Worm (Caenorhabditis elegans) whole organism, L4 larva: ENCODE measurements around the gene str-227.
A peak's percentile ranks its signal among the peaks of the same experiment; 100 is the strongest.
"Not testable (repeated sequence)": the region's sequence is repeated elsewhere in the genome, so short reads cannot be mapped to it uniquely, and the experiment has no call there.

Experiments
- F44E2.7 ChIP-seq: fragments of 200-800 bp; sonication (Bioruptor generic); IDR thresholded peaks from 2 replicates; pipeline ENCODE4 v2.1.2; 2022; ENCODE audit warnings: missing genetic modification characterization, missing compliant biosample characterization
- ZK546.5 ChIP-seq, 2 experiments: sonication (generic microtip); optimal IDR thresholded peaks; 2 replicates each; lab custom pipeline; 2017; ENCODE audit warnings: missing biosample characterization in 2 of 2, missing genetic modification characterization in 2 of 2
- daf-16 ChIP-seq, 3 experiments: sonication (generic microtip); optimal IDR thresholded peaks; 2 replicates each; lab custom pipeline; 2016 to 2017; ENCODE audit warnings: missing genetic modification characterization in 3 of 3, missing genetic modification reagents in 3 of 3, mild to moderate bottlenecking in 2 of 3, missing compliant biosample characterization in 2 of 3, missing biosample characterization in 1 of 3, moderate library complexity in 1 of 3
- dmd-6 ChIP-seq: fragments of 200-800 bp; sonication (Bioruptor generic); IDR thresholded peaks from 2 replicates; pipeline ENCODE4 v1.3.6; 2022; ENCODE audit warnings: missing genetic modification reagents, missing genetic modification characterization, missing compliant biosample characterization
- hlh-11 ChIP-seq: fragments of 200-800 bp; sonication (Bioruptor generic); optimal IDR thresholded peaks from 2 replicates; lab custom pipeline; 2018; ENCODE audit warnings: mild to moderate bottlenecking, missing genetic modification characterization, missing compliant biosample characterization
- mxl-3 ChIP-seq: fragments of 200-800 bp; sonication (Bioruptor generic); optimal IDR thresholded peaks from 2 replicates; lab custom pipeline; 2018; ENCODE audit warnings: mild to moderate bottlenecking, missing genetic modification characterization, missing compliant biosample characterization
- set-16 ChIP-seq: fragments of 200-800 bp; sonication (Bioruptor generic); IDR thresholded peaks from 2 replicates; pipeline ENCODE4 v1.3.6; 2022; ENCODE audit warnings: missing genetic modification reagents, missing genetic modification characterization, missing compliant biosample characterization

str-227 gene

DNA sequence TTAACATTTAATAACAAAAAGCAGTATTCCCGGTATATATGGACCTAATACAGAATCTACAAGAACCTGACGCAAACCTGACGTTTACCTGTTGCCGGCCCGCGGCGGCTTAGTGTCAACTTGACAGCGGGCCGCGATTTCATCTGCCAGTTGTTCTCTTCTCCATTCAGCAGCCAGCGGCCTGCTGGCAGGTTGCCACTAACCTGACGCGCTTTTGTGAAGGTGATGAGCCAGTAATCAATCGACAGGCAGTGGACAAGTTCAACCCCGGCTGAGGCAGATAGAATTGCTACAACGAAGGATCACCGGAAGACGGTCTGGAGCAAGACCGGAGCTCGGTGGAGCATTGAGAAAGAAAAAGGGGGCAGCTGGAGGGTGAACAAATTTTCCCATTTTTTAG, 41.7 kb downstream of the str-227 start:
- TF ChIP-seq set-16 (GFP tag; lab: Robert Waterston, UW): peak; percentile 58; the same call in 1 of the 2 replicates

DNA sequence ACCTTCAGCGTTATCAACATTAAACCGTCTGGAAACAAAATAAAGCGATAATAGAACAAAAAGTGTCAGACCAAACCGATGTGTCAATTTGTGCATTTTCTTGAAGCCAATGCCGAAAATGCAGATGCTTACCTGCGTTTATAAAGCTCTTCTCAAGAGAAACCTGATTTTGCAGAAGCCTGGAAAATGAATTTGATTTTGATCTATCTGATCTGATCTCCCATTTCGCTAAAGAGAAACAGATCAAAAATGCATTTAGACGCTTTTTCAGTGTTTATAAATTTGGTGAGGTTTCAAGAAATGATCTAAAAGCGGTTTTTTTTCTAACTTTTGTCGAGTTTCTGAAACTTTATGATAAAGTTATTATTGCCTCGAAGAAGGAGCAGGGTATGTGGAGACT, 44.8 kb downstream of the str-227 start, which contains the start of gene T24A6.16:
Gene T24A6.16, minus strand, starts transcription at position 101 of the 400 bp plus-strand sequence.
- not testable (repeated sequence) for TF ChIP-seq hlh-11 (tag; lab: Kevin White, UChicago); mxl-3 (GFP tag; lab: Kevin White, UChicago); ZK546.5 (tag; optimal IDR thresholded peaks at IDR 0.05; lab: Kevin White, UChicago)

DNA sequence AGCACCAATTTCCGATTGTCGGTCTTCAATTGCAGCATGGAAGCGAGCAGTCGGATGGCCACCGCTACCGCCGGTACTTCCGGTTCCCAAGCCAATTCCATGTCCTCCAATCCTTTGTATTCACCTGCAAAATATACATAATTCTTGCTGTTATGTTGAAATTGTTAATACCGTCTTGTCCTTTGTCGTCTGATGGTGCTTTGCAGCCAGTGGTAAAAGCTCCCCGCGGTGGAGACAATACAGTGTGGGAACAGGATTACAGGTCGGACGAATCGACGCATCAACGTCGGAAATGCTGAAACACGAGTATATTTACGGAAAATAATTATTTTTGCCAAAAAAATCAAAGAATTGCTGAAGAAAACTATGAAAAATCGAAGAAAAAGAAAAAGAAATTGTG, 46.3 kb downstream of the str-227 start, which contains the start of gene T24A6.17:
Gene T24A6.17, minus strand, starts transcription at position 101 of the 400 bp plus-strand sequence.
- TF ChIP-seq dmd-6 (GFP tag; lab: Robert Waterston, UW); F44E2.7 (GFP tag; lab: Robert Waterston, UW); daf-16 (GFP tag; optimal IDR thresholded peaks at IDR 0.05; lab: Kevin White, UChicago); daf-16 (tag; optimal IDR thresholded peaks at IDR 0.05; lab: Kevin White, UChicago): not testable (repeated sequence)
